Worm (Caenorhabditis elegans) whole organism, L3 larva: ENCODE measurements around the gene nhr-182.

Source experiments
- ceh-82 ChIP-seq: fragments of 150-350 bp; optimal IDR thresholded peaks from 2 replicates; lab custom pipeline; 2014; ENCODE audit warnings: missing biosample characterization, missing genetic modification characterization
- elt-1 ChIP-seq: fragments of 150-350 bp; optimal IDR thresholded peaks from 2 replicates; lab custom pipeline; 2014; ENCODE audit warnings: missing biosample characterization, missing genetic modification characterization
- fkh-10 ChIP-seq: sonication (generic microtip); optimal IDR thresholded peaks from 2 replicates; lab custom pipeline; 2017; ENCODE audit warnings: missing biosample characterization, missing genetic modification reagents, missing genetic modification characterization
- nfya-1 ChIP-seq: sonication (generic microtip); optimal IDR thresholded peaks from 2 replicates; lab custom pipeline; 2017; ENCODE audit warnings: missing genetic modification characterization, mild to moderate bottlenecking, missing compliant biosample characterization, antibody characterized with exemption, moderate library complexity; ENCODE audit not compliant: insufficient read depth
- nhr-11 ChIP-seq: fragments of 150-350 bp; optimal IDR thresholded peaks from 2 replicates; lab custom pipeline; 2014; ENCODE audit warnings: missing biosample characterization, missing genetic modification characterization
- nhr-12 ChIP-seq: fragments of 150-350 bp; optimal IDR thresholded peaks from 2 replicates; lab custom pipeline; 2014; ENCODE audit warnings: missing biosample characterization, missing genetic modification characterization
- nhr-77 ChIP-seq: fragments of 150-350 bp; optimal IDR thresholded peaks from 2 replicates; lab custom pipeline; 2014; ENCODE audit warnings: missing biosample characterization, missing genetic modification characterization
- skn-1 ChIP-seq: fragments of 150-350 bp; optimal IDR thresholded peaks from 2 replicates; lab custom pipeline; 2014; ENCODE audit warnings: missing biosample characterization, missing genetic modification characterization
- snpc-4 ChIP-seq: fragments of 150-350 bp; optimal IDR thresholded peaks from 2 replicates; lab custom pipeline; 2014; ENCODE audit warnings: missing biosample characterization, missing genetic modification characterization
- unc-62 ChIP-seq: fragments of 150-350 bp; sonication (generic microtip); optimal IDR thresholded peaks from 4 replicates; lab custom pipeline; 2014; ENCODE audit warnings: missing biosample characterization, missing genetic modification reagents, missing genetic modification characterization
- zag-1 ChIP-seq: fragments of 150-350 bp; optimal IDR thresholded peaks from 2 replicates; lab custom pipeline; 2014; ENCODE audit warnings: missing biosample characterization, missing genetic modification characterization
- ztf-11 ChIP-seq: fragments of 150-350 bp; optimal IDR thresholded peaks from 2 replicates; lab custom pipeline; 2014; ENCODE audit warnings: missing biosample characterization, missing genetic modification characterization
- ztf-4 ChIP-seq: fragments of 150-350 bp; optimal IDR thresholded peaks from 2 replicates; lab custom pipeline; 2014; ENCODE audit warnings: missing biosample characterization, missing genetic modification characterization

DNA sequence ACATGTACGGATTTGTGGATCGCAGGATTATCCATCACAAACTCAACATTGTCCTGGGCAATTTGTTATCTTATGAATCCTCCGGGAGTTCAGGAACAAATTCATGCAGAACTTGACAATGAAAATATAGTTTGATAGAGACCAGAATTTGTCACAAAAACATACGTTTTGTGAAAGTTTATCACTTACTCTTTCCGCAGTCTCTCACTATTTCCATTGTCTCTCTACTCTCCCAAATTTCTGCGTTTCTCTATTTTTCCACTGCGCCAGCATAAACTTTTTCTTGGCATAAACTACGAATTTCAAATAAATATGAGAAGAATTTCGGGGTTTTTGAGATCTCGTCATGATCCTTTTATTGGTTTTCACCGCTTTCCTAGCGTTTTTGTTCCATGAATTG, 17.1 kb downstream of the nhr-182 start, which contains the start of gene cyp-33C3:
- TF ChIP-seq ztf-4 (tag; lab: Kevin White, UChicago) (no peak), nhr-77 (tag; lab: Kevin White, UChicago) (no peak), ztf-11 (tag; lab: Kevin White, UChicago) (no peak), unc-62 (GFP tag; lab: Kevin White, UChicago) (no peak), elt-1 (no peak), ceh-82 (tag; lab: Kevin White, UChicago) (no peak), nhr-12 (tag; lab: Kevin White, UChicago) (no peak), skn-1 (tag; lab: Kevin White, UChicago) (no peak), fkh-10 (no peak), zag-1 (tag; lab: Kevin White, UChicago) (no peak), nhr-11 (tag; lab: Kevin White, UChicago) (no peak), snpc-4 (tag; lab: Kevin White, UChicago) (no peak), nfya-1 (tag; lab: Kevin White, UChicago) (no peak)
